Fruit fly (Drosophila melanogaster): ENCODE measurements around the gene Acsf3.
A peak's percentile ranks its signal among the peaks of the same experiment; 100 is the strongest.

Gene Acsf3

dm6 chrX:7336121-7336961 is 7.5 kb downstream of the Acsf3 start:
- TF ChIP-seq gt (GFP tag; IDR thresholded peaks at IDR 0.05) (peak; percentile 58; the same call in 1 of the 2 replicates), dimm (GFP tag; IDR thresholded peaks at IDR 0.05) (peak; percentile 41; the same call in 1 of the 2 replicates), CG11504 (tag; optimal IDR thresholded peaks at IDR 0.05) (peak; percentile 94), p53 (GFP tag; optimal IDR thresholded peaks at IDR 0.05) (peak; percentile 54), wor (GFP tag; IDR thresholded peaks at IDR 0.05) (peak; percentile 86), Hey (tag; optimal IDR thresholded peaks at IDR 0.05) (peak; percentile 35), Xrp1 (GFP tag; IDR thresholded peaks at IDR 0.05) (peak; percentile 95), CG4820 (GFP tag; optimal IDR thresholded peaks at IDR 0.05) (peak; percentile 88), HmgZ (tag; optimal IDR thresholded peaks at IDR 0.05) (peak; percentile 85), Pdp1 (GFP tag; optimal IDR thresholded peaks at IDR 0.05) (peak; percentile 91 to 99), row (GFP tag; IDR thresholded peaks at IDR 0.05) (peak; percentile 92), grau (tag; optimal IDR thresholded peaks at IDR 0.05) (peak; percentile 93), pfk (GFP tag; optimal IDR thresholded peaks at IDR 0.05) (no peak), CG2116 (GFP tag; optimal IDR thresholded peaks at IDR 0.05) (peak; percentile 65), CG13894 (tag; optimal IDR thresholded peaks at IDR 0.05) (peak; percentile 1), GATAe (GFP tag; conservative IDR thresholded peaks at IDR 0.05) (no peak; the same call in 1 of the 2 replicates), Neu2 (GFP tag; optimal IDR thresholded peaks at IDR 0.05; ENCODE audit: borderline replicate concordance) (peak; percentile 76), CG17829 (tag; optimal IDR thresholded peaks at IDR 0.05) (peak; percentile 95), CG4360 (GFP tag; IDR thresholded peaks at IDR 0.05) (peak; percentile 62), Six4 (GFP tag; optimal IDR thresholded peaks at IDR 0.05) (peak; percentile 88), al (GFP tag; IDR thresholded peaks at IDR 0.05) (peak; percentile 50; the same call in 1 of the 2 replicates), nerfin-1 (tag; optimal IDR thresholded peaks at IDR 0.05) (peak; percentile 91), CG34376 (GFP tag; optimal IDR thresholded peaks at IDR 0.05) (no peak), lola (GFP tag; optimal IDR thresholded peaks at IDR 0.05) (peak in 1 of 3 experiments; percentile 93), CG8944 (GFP tag; optimal IDR thresholded peaks at IDR 0.05) (peak; percentile 89), CG12071 (GFP tag; optimal IDR thresholded peaks at IDR 0.05) (peak; percentile 92), CG18764 (GFP tag; optimal IDR thresholded peaks at IDR 0.05) (peak; percentile 80), Antp (GFP tag; optimal IDR thresholded peaks at IDR 0.05) (peak; percentile 92), Kr (GFP tag; optimal IDR thresholded peaks at IDR 0.05) (no peak), BtbVII (GFP tag; optimal IDR thresholded peaks at IDR 0.05) (peak; percentile 85), CG1832 (GFP tag; optimal IDR thresholded peaks at IDR 0.05) (no peak), CG7963 (GFP tag; IDR thresholded peaks at IDR 0.05; ENCODE audit: partially characterized antibody) (no peak), Sox102F (GFP tag; optimal IDR thresholded peaks at IDR 0.05) (peak; percentile 95), odd (GFP tag; optimal IDR thresholded peaks at IDR 0.05) (peak; percentile 81), emc (GFP tag; optimal IDR thresholded peaks at IDR 0.05) (peak; percentile 42), exex (tag; optimal IDR thresholded peaks at IDR 0.05) (peak; percentile 61), aop (GFP tag; IDR thresholded peaks at IDR 0.05) (no peak), Dp (GFP tag; optimal IDR thresholded peaks at IDR 0.05) (no peak), CG17912 (GFP tag; optimal IDR thresholded peaks at IDR 0.05) (peak; percentile 52), zfh2 (GFP tag; optimal IDR thresholded peaks at IDR 0.05) (peak; percentile 35), Stat92E (GFP tag; optimal IDR thresholded peaks at IDR 0.05) (peak in 1 of 3 experiments; percentile 87), CG32767 (GFP tag; IDR thresholded peaks at IDR 0.05) (peak; percentile 88), mld (GFP tag; IDR thresholded peaks at IDR 0.05; ENCODE audit: partially characterized antibody) (no peak), rib (GFP tag; IDR thresholded peaks at IDR 0.05) (peak; percentile 20; the same call in 1 of the 2 replicates), Meics (GFP tag; optimal IDR thresholded peaks at IDR 0.05) (peak; percentile 84), Mad (GFP tag; optimal IDR thresholded peaks at IDR 0.05) (peak; percentile 89), pan (optimal IDR thresholded peaks at IDR 0.05) (no peak), pan (GFP tag; optimal IDR thresholded peaks at IDR 0.05 in 1 of 2, IDR thresholded peaks at IDR 0.05 in 1 of 2) (peak in 1 of 2 experiments; percentile 90)
